Worm (Caenorhabditis elegans) whole organism, early embryonic: ENCODE measurements around the gene fipr-9.

ENCODE experiments used
- ama-1 ChIP-seq: fragments of 150-350 bp; optimal IDR thresholded peaks from 2 replicates; lab custom pipeline; 2014
- ceh-36 ChIP-seq: sonication (generic microtip); optimal IDR thresholded peaks from 2 replicates; lab custom pipeline; 2016; ENCODE audit warnings: missing genetic modification characterization, inconsistent platforms, missing compliant biosample characterization
- hmg-4 ChIP-seq: fragments of 200-800 bp; sonication (Bioruptor generic); optimal IDR thresholded peaks from 2 replicates; lab custom pipeline; 2018; ENCODE audit warnings: mild to moderate bottlenecking, missing genetic modification characterization, missing compliant biosample characterization
- hnd-1 ChIP-seq: sonication (generic microtip); optimal IDR thresholded peaks from 2 replicates; lab custom pipeline; 2016; ENCODE audit warnings: missing genetic modification characterization, missing compliant biosample characterization
- sea-1 ChIP-seq: fragments of 200-800 bp; sonication (Bioruptor generic); conservative IDR thresholded peaks from 2 replicates; pipeline ENCODE4 v1.3.6; 2022; ENCODE audit warnings: missing genetic modification characterization, missing compliant biosample characterization
- tbx-11 ChIP-seq: fragments of 200-800 bp; sonication (Bioruptor generic); IDR thresholded peaks from 2 replicates; pipeline ENCODE4 v1.3.6; 2022; ENCODE audit warnings: missing genetic modification characterization, missing compliant biosample characterization
- tra-4 ChIP-seq: sonication (generic microtip); optimal IDR thresholded peaks from 2 replicates; lab custom pipeline; 2017; ENCODE audit warnings: missing genetic modification characterization, missing compliant biosample characterization

- no peak for TF ChIP-seq sea-1 (GFP tag; lab: Robert Waterston, UW)
- no peak for TF ChIP-seq hmg-4
- no peak for TF ChIP-seq hnd-1 (tag; lab: Kevin White, UChicago)
- TF ChIP-seq ama-1, result no peak
- TF ChIP-seq tra-4 (tag; lab: Kevin White, UChicago), result no peak
- no peak for TF ChIP-seq tbx-11 (GFP tag; lab: Robert Waterston, UW)
- no peak for TF ChIP-seq ceh-36 (tag; lab: Kevin White, UChicago)
Measured at ce11 chrV:10246967-10247366, 25.5 kb downstream of the fipr-9 start.
